Worm (Caenorhabditis elegans) whole organism, L4 larva: ENCODE measurements around the gene pho-8.

Source experiments
- cey-2 ChIP-seq: sonication (generic microtip); optimal IDR thresholded peaks from 3 replicates; lab custom pipeline; 2017; ENCODE audit warnings: missing genetic modification characterization, mild to moderate bottlenecking, missing compliant biosample characterization, antibody characterized with exemption, borderline replicate concordance; ENCODE audit not compliant: insufficient read depth
- ctbp-1 ChIP-seq: fragments of 200-800 bp; sonication (Bioruptor generic); IDR thresholded peaks from 2 replicates; pipeline ENCODE4 v1.3.6; 2022; ENCODE audit warnings: missing genetic modification reagents, missing genetic modification characterization, missing compliant biosample characterization
- daf-8 ChIP-seq: fragments of 200-800 bp; sonication (Bioruptor generic); IDR thresholded peaks from 2 replicates; pipeline ENCODE4 v1.3.6; 2022; ENCODE audit warnings: missing genetic modification characterization, missing compliant biosample characterization
- dve-1 ChIP-seq: sonication (generic microtip); optimal IDR thresholded peaks from 2 replicates; lab custom pipeline; 2017; ENCODE audit warnings: antibody characterized with exemption, mild to moderate bottlenecking, missing genetic modification characterization, missing compliant biosample characterization; ENCODE audit not compliant: insufficient read depth
- nhr-77 ChIP-seq: fragments of 150-350 bp; optimal IDR thresholded peaks from 2 replicates; lab custom pipeline; 2014; ENCODE audit warnings: missing biosample characterization, missing genetic modification characterization
- saeg-2 ChIP-seq: fragments of 200-800 bp; sonication (Bioruptor generic); IDR thresholded peaks from 2 replicates; pipeline ENCODE4 v1.3.6; 2022; ENCODE audit warnings: missing genetic modification reagents, missing genetic modification characterization, missing compliant biosample characterization
- skn-1 ChIP-seq: fragments of 150-350 bp; optimal IDR thresholded peaks from 2 replicates; lab custom pipeline; 2014; ENCODE audit warnings: missing biosample characterization, missing genetic modification characterization
- snpc-4 ChIP-seq: fragments of 150-350 bp; optimal IDR thresholded peaks from 2 replicates; lab custom pipeline; 2014; ENCODE audit warnings: missing biosample characterization, missing genetic modification characterization
- zag-1 ChIP-seq: fragments of 150-350 bp; optimal IDR thresholded peaks from 2 replicates; lab custom pipeline; 2014; ENCODE audit warnings: missing biosample characterization, missing genetic modification characterization
- ztf-11 ChIP-seq: fragments of 150-350 bp; optimal IDR thresholded peaks from 2 replicates; lab custom pipeline; 2014; ENCODE audit warnings: missing biosample characterization, missing genetic modification characterization

ce11 chrV:11809935-11810334 is 23.5 kb upstream of the pho-8 start:
- no peak for TF ChIP-seq ztf-11
- no peak for TF ChIP-seq dve-1 (tag; lab: Kevin White, UChicago)
- no peak for TF ChIP-seq skn-1
- TF ChIP-seq ctbp-1 (GFP tag; lab: Robert Waterston, UW) = no peak
- no peak for TF ChIP-seq cey-2 (tag; lab: Kevin White, UChicago)
- TF ChIP-seq nhr-77 = no peak
- TF ChIP-seq daf-8 (GFP tag; lab: Robert Waterston, UW) = no peak
- no peak for TF ChIP-seq snpc-4
- no peak for TF ChIP-seq saeg-2 (GFP tag; lab: Robert Waterston, UW)
- no peak for TF ChIP-seq zag-1 (tag; lab: Kevin White, UChicago)
